Fruit fly (Drosophila melanogaster): ENCODE measurements around the gene RpS17.

DNA sequence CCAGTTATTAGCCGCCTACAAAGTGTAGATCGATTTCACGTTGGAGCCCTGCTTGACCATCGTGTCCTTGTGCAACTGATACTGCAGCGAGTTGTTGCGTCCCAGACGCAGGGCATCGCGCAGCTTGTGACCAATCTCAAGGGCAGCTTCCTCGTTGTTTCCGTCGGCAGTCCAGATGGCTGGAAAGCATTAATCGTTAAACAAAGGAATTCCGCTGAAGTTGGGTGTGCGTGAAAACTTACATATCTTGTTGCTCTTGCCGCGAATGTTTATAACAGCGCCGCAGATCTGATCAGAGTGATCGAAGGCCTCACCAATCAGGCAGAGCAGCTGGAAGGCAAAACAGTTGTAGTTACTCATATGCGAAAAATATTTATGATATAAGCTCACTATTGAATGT, 29.8 kb downstream of the RpS17 start:
- no peak for TF ChIP-seq D1 (tag; optimal IDR thresholded peaks at IDR 0.05)
- TF ChIP-seq Ets98B (GFP tag; IDR thresholded peaks at IDR 0.05), result no peak
- no peak for TF ChIP-seq Pif1A (GFP tag; optimal IDR thresholded peaks at IDR 0.05)
- TF ChIP-seq CG34367 (tag; optimal IDR thresholded peaks at IDR 0.05), result no peak

All from whole organism, pupa.